Fruit fly (Drosophila melanogaster) whole organism, embryonic: ENCODE results near the gene arm.

Experiments used
- Abd-B ChIP-seq: fragments of 200-800 bp; sonication (Bioruptor generic); optimal IDR thresholded peaks from 2 replicates; lab custom pipeline; 2018; ENCODE audit warnings: missing biosample characterization, mild to moderate bottlenecking, missing genetic modification characterization, moderate library complexity
- CG11695 ChIP-seq: fragments of 200-800 bp; sonication (Bioruptor generic); IDR thresholded peaks from 3 replicates; pipeline ENCODE4 v1.3.6; 2022; ENCODE audit warnings: missing biosample characterization, missing genetic modification characterization
- CG12299 ChIP-seq: fragments of 200-800 bp; sonication (Bioruptor generic); optimal IDR thresholded peaks from 2 replicates; lab custom pipeline; 2018; ENCODE audit warnings: missing biosample characterization, mild to moderate bottlenecking, missing genetic modification characterization
- CG14050 ChIP-seq: fragments of 200-800 bp; sonication (Bioruptor generic); IDR thresholded peaks from 3 replicates; pipeline ENCODE4 v1.3.6; 2022; ENCODE audit warnings: missing biosample characterization, missing genetic modification characterization
- CG15269 ChIP-seq: fragments of 200-800 bp; sonication (Bioruptor generic); optimal IDR thresholded peaks from 2 replicates; lab custom pipeline; 2018; ENCODE audit warnings: missing biosample characterization, mild to moderate bottlenecking, missing genetic modification characterization, moderate library complexity
- CG15601 ChIP-seq: fragments of 200-800 bp; sonication (Bioruptor generic); optimal IDR thresholded peaks from 3 replicates; lab custom pipeline; 2019; ENCODE audit warnings: missing biosample characterization, mild to moderate bottlenecking, missing genetic modification characterization, moderate library complexity
- CG17328 ChIP-seq: fragments of 200-800 bp; sonication (Bioruptor generic); IDR thresholded peaks from 2 replicates; pipeline ENCODE4 v1.3.6; 2022; ENCODE audit warnings: missing biosample characterization, missing genetic modification characterization
- CG17359 ChIP-seq: fragments of 200-800 bp; sonication (Bioruptor generic); optimal IDR thresholded peaks from 3 replicates; lab custom pipeline; 2018; ENCODE audit warnings: missing biosample characterization, mild to moderate bottlenecking, missing genetic modification characterization, moderate library complexity
- CG2875 ChIP-seq: fragments of 200-800 bp; sonication (Bioruptor generic); optimal IDR thresholded peaks from 2 replicates; lab custom pipeline; 2017; ENCODE audit warnings: missing biosample characterization, mild to moderate bottlenecking, missing genetic modification characterization, missing genetic modification reagents
- CG32772 ChIP-seq: fragments of 200-800 bp; sonication (Bioruptor generic); IDR thresholded peaks from 2 replicates; pipeline ENCODE4 v1.3.6; 2022; ENCODE audit warnings: missing biosample characterization, missing genetic modification characterization
- CG3995 ChIP-seq: fragments of 200-800 bp; sonication (Bioruptor generic); optimal IDR thresholded peaks from 3 replicates; lab custom pipeline; 2016; ENCODE audit warnings: missing biosample characterization, missing genetic modification characterization
- CG4424 ChIP-seq: fragments of 200-800 bp; sonication (Bioruptor generic); optimal IDR thresholded peaks from 3 replicates; lab custom pipeline; 2016; ENCODE audit warnings: missing biosample characterization, missing genetic modification characterization
- CG6813 ChIP-seq: fragments of 200-800 bp; sonication (Bioruptor generic); optimal IDR thresholded peaks from 2 replicates; lab custom pipeline; 2017; ENCODE audit warnings: missing biosample characterization, missing genetic modification characterization, mild to moderate bottlenecking, moderate library complexity, missing genetic modification reagents
- CG9727 ChIP-seq: fragments of 200-800 bp; sonication (Bioruptor generic); optimal IDR thresholded peaks from 3 replicates; lab custom pipeline; 2017; ENCODE audit warnings: missing biosample characterization, mild to moderate bottlenecking, missing genetic modification characterization
- CG9932 ChIP-seq: fragments of 200-800 bp; sonication (Bioruptor generic); IDR thresholded peaks from 2 replicates; pipeline ENCODE4 v1.3.6; 2022; ENCODE audit warnings: missing biosample characterization, missing genetic modification characterization
- Dll ChIP-seq: fragments of 200-800 bp; sonication (Bioruptor generic); IDR thresholded peaks from 4 replicates; pipeline ENCODE4 v1.3.6; 2022; ENCODE audit warnings: missing biosample characterization, missing genetic modification characterization; ENCODE audit not compliant: partially characterized antibody
- E2f1 ChIP-seq: fragments of 200-800 bp; sonication (Bioruptor generic); IDR thresholded peaks from 2 replicates; pipeline ENCODE4 v1.3.6; 2022; ENCODE audit warnings: missing biosample characterization, missing genetic modification characterization
- Gsc ChIP-seq: fragments of 200-800 bp; sonication (Bioruptor generic); IDR thresholded peaks from 2 replicates; pipeline ENCODE4 v1.3.6; 2022; ENCODE audit warnings: missing biosample characterization, missing genetic modification characterization
- H2.0 ChIP-seq: fragments of 200-800 bp; sonication (Bioruptor generic); IDR thresholded peaks from 2 replicates; pipeline ENCODE4 v1.3.6; 2022; ENCODE audit warnings: missing biosample characterization, missing genetic modification characterization
- Jarid2 ChIP-seq: fragments of 200-800 bp; sonication (Bioruptor generic); optimal IDR thresholded peaks from 3 replicates; lab custom pipeline; 2017; ENCODE audit warnings: mild to moderate bottlenecking, missing biosample characterization, missing genetic modification reagents, missing genetic modification characterization
- Kr ChIP-seq: fragments of 200-800 bp; sonication (Bioruptor generic); optimal IDR thresholded peaks from 2 replicates; lab custom pipeline; 2017; ENCODE audit warnings: missing biosample characterization, mild to moderate bottlenecking, missing genetic modification characterization
- Nf-YB ChIP-seq: fragments of 200-800 bp; sonication (Bioruptor generic); optimal IDR thresholded peaks from 3 replicates; lab custom pipeline; 2019; ENCODE audit warnings: missing biosample characterization, mild to moderate bottlenecking, missing genetic modification characterization, moderate library complexity
- Oli ChIP-seq: fragments of 200-800 bp; sonication (Bioruptor generic); optimal IDR thresholded peaks from 2 replicates; lab custom pipeline; 2018; ENCODE audit warnings: missing biosample characterization, mild to moderate bottlenecking, missing genetic modification characterization, moderate library complexity
- Sry-δ ChIP-seq: fragments of 200-800 bp; sonication (Bioruptor generic); optimal IDR thresholded peaks from 2 replicates; lab custom pipeline; 2016; ENCODE audit warnings: missing biosample characterization, missing genetic modification characterization
- Stat92E ChIP-seq, 3 experiments: fragments of >200 bp in 2 of 3; fragments of 200-800 bp in 1 of 3; sonication (Bioruptor generic) in 1 of 3; optimal IDR thresholded peaks; 2 replicates each; lab custom pipeline; 2017 to 2019; ENCODE audit warnings: missing biosample characterization in 3 of 3, missing genetic modification characterization in 3 of 3, mild to moderate bottlenecking in 1 of 3, moderate library complexity in 1 of 3
- bsh ChIP-seq, 2 experiments: fragments of 200-800 bp; sonication (Bioruptor generic); optimal IDR thresholded peaks; 2 replicates each; lab custom pipeline; 2017 to 2018; ENCODE audit warnings: mild to moderate bottlenecking in 2 of 2, missing biosample characterization in 2 of 2, missing genetic modification characterization in 2 of 2, moderate library complexity in 1 of 2
- crp ChIP-seq, 2 experiments: fragments of 200-800 bp; sonication (Bioruptor generic); optimal IDR thresholded peaks; 2 replicates in 1 of 2; 3 replicates in 1 of 2; lab custom pipeline; 2017; ENCODE audit warnings: missing biosample characterization in 2 of 2, missing genetic modification characterization in 2 of 2, mild to moderate bottlenecking in 1 of 2, moderate library complexity in 1 of 2
- dmrt11E ChIP-seq: fragments of 200-800 bp; sonication (Bioruptor generic); optimal IDR thresholded peaks from 3 replicates; lab custom pipeline; 2018; ENCODE audit warnings: missing biosample characterization, mild to moderate bottlenecking, missing genetic modification characterization, moderate library complexity
- emc ChIP-seq: fragments of 200-800 bp; sonication (Bioruptor generic); optimal IDR thresholded peaks from 2 replicates; lab custom pipeline; 2016; ENCODE audit warnings: missing biosample characterization, missing genetic modification characterization
- gem ChIP-seq: fragments of 200-800 bp; sonication (Bioruptor generic); optimal IDR thresholded peaks from 2 replicates; lab custom pipeline; 2019; ENCODE audit warnings: missing biosample characterization, mild to moderate bottlenecking, missing genetic modification characterization, moderate library complexity
- h ChIP-seq: fragments of >200 bp; optimal IDR thresholded peaks from 2 replicates; lab custom pipeline; 2017
- ham ChIP-seq: fragments of 200-800 bp; sonication (Bioruptor generic); IDR thresholded peaks from 2 replicates; pipeline ENCODE4 v1.3.6; 2022; ENCODE audit warnings: missing biosample characterization, missing genetic modification characterization
- hkb ChIP-seq, 2 experiments: fragments of 200-800 bp in 1 of 2; fragments of >200 bp in 1 of 2; sonication (Bioruptor generic) in 1 of 2; IDR thresholded peaks in 1 of 2; optimal IDR thresholded peaks in 1 of 2; 2 replicates each; pipeline versions ENCODE4 v1.3.6 to Lab custom; 2017 to 2022; ENCODE audit warnings: missing biosample characterization in 1 of 2, missing genetic modification characterization in 1 of 2
- jigr1 ChIP-seq: fragments of 200-800 bp; sonication (Bioruptor generic); IDR thresholded peaks from 3 replicates; pipeline ENCODE4 v1.3.6; 2022; ENCODE audit warnings: missing biosample characterization, missing genetic modification characterization
- lov ChIP-seq, 2 experiments: fragments of 200-800 bp in 1 of 2; fragments of >200 bp in 1 of 2; sonication (Bioruptor generic) in 1 of 2; IDR thresholded peaks in 1 of 2; optimal IDR thresholded peaks in 1 of 2; 2 replicates in 1 of 2; 3 replicates in 1 of 2; pipeline versions ENCODE4 v1.3.6 to Lab custom; 2017 to 2022; ENCODE audit warnings: missing biosample characterization in 1 of 2, missing genetic modification characterization in 1 of 2
- nerfin-1 ChIP-seq: fragments of 200-800 bp; sonication (Bioruptor generic); optimal IDR thresholded peaks from 3 replicates; lab custom pipeline; 2019; ENCODE audit warnings: missing biosample characterization, mild to moderate bottlenecking, missing genetic modification characterization, moderate library complexity
- onecut ChIP-seq: fragments of 200-800 bp; sonication (Bioruptor generic); IDR thresholded peaks from 2 replicates; pipeline ENCODE4 v1.3.6; 2022; ENCODE audit warnings: missing biosample characterization, missing genetic modification characterization
- pan ChIP-seq, 4 experiments: fragments of >200 bp in 3 of 4; fragments of 200-800 bp in 1 of 4; sonication (Bioruptor generic) in 1 of 4; optimal IDR thresholded peaks in 3 of 4; IDR thresholded peaks in 1 of 4; 2 replicates each; pipeline versions ENCODE4 v1.3.6 to Lab custom; 2017 to 2022; ENCODE audit warnings: missing biosample characterization in 2 of 4, missing genetic modification characterization in 2 of 4, mixed read lengths in 1 of 4
- run ChIP-seq: fragments of 200-800 bp; sonication (Bioruptor generic); optimal IDR thresholded peaks from 3 replicates; lab custom pipeline; 2018; ENCODE audit warnings: missing biosample characterization, mild to moderate bottlenecking, missing genetic modification characterization
- sens ChIP-seq: fragments of 200-800 bp; sonication (Bioruptor generic); peaks from one replicate; lab custom pipeline; 2016; ENCODE audit warnings: missing biosample characterization, missing genetic modification characterization
- slou ChIP-seq: fragments of 200-800 bp; sonication (Bioruptor generic); optimal IDR thresholded peaks from 3 replicates; lab custom pipeline; 2016; ENCODE audit warnings: missing biosample characterization, missing genetic modification characterization
- tgo ChIP-seq: fragments of 200-800 bp; sonication (Bioruptor generic); IDR thresholded peaks from 3 replicates; pipeline ENCODE4 v1.3.6; 2022; ENCODE audit warnings: missing biosample characterization, missing genetic modification characterization
- ttk ChIP-seq: fragments of 200-800 bp; sonication (Bioruptor generic); IDR thresholded peaks from 2 replicates; pipeline ENCODE4 v2.1.2; 2022; ENCODE audit warnings: missing biosample characterization, missing genetic modification characterization
- unpg ChIP-seq: fragments of 200-800 bp; sonication (Bioruptor generic); optimal IDR thresholded peaks from 3 replicates; lab custom pipeline; 2018; ENCODE audit warnings: missing biosample characterization, mild to moderate bottlenecking, missing genetic modification characterization, moderate library complexity
- zfh1 ChIP-seq: fragments of 200-800 bp; sonication (Bioruptor generic); IDR thresholded peaks from 3 replicates; pipeline ENCODE4 v1.3.6; 2022; ENCODE audit warnings: missing biosample characterization, missing genetic modification characterization

arm gene

dm6 chrX:1943337-1944244 is 43.1 kb upstream of the arm start (continued):
- TF ChIP-seq CG15601 (tag; lab: Kevin White, UChicago) (peak; percentile 84), gem (tag; lab: Kevin White, UChicago) (peak; percentile 89), Nf-YB (GFP tag; lab: Kevin White, UChicago) (peak; percentile 71), dmrt11E (tag; lab: Kevin White, UChicago) (peak; percentile 77), CG9727 (GFP tag; lab: Kevin White, UChicago) (peak; percentile 72), tgo (GFP tag; lab: Robert Waterston, UW) (no peak), h (lab: Kevin White, UChicago) (no peak), ham (GFP tag; lab: Robert Waterston, UW) (no peak), CG2875 (GFP tag; lab: Kevin White, UChicago) (peak; percentile 66), zfh1 (GFP tag; lab: Robert Waterston, UW) (peak; percentile 46; the same call in 1 of the 3 replicates), Sry-δ (GFP tag; lab: Kevin White, UChicago) (peak; percentile 17), Gsc (GFP tag; lab: Robert Waterston, UW) (peak; percentile 27; the same call in 1 of the 2 replicates), CG9932 (GFP tag; lab: Robert Waterston, UW) (peak; percentile 30; the same call in 1 of the 2 replicates), emc (peak; percentile 36), CG3995 (GFP tag; lab: Kevin White, UChicago) (peak; percentile 21), onecut (GFP tag; lab: Robert Waterston, UW) (peak; percentile 15), crp (GFP tag; optimal IDR thresholded peaks at IDR 0.05; lab: Kevin White, UChicago) (peak in 1 of 2 experiments; percentile 38), sens (peak; percentile 95), CG11695 (GFP tag; lab: Robert Waterston, UW) (0 out of 3 replicates have a peak, but pooled peaks have one; percentile 24), Abd-B (peak; percentile 76), lov (optimal IDR thresholded peaks at IDR 0.05; lab: Kevin White, UChicago) (no peak), lov (GFP tag; IDR thresholded peaks at IDR 0.05; lab: Robert Waterston, UW) (0 out of 3 replicates have a peak, but pooled peaks have one; percentile 21), CG12299 (tag; lab: Kevin White, UChicago) (peak; percentile 63), bsh (GFP tag; optimal IDR thresholded peaks at IDR 0.05; lab: Kevin White, UChicago) (peak in 1 of 2 experiments; percentile 85), Jarid2 (GFP tag; lab: Kevin White, UChicago) (peak; percentile 33), unpg (GFP tag; lab: Kevin White, UChicago) (peak; percentile 72), CG32772 (GFP tag; lab: Robert Waterston, UW) (no peak), nerfin-1 (tag; lab: Kevin White, UChicago) (peak; percentile 73), CG15269 (tag; lab: Kevin White, UChicago) (peak; percentile 56), CG17359 (peak; percentile 65), pan (optimal IDR thresholded peaks at IDR 0.05; lab: Kevin White, UChicago) (no peak), pan (GFP tag; optimal IDR thresholded peaks at IDR 0.05 in 1 of 2, IDR thresholded peaks at IDR 0.05 in 1 of 2) (peak in 1 of 2 experiments; percentile 63), ttk (GFP tag; lab: Robert Waterston, UW) (0 out of 2 replicates have a peak, but pooled peaks have one; percentile 18), CG6813 (GFP tag; lab: Kevin White, UChicago) (peak; percentile 59), CG17328 (GFP tag; lab: Robert Waterston, UW) (peak; percentile 40; the same call in 1 of the 2 replicates), E2f1 (GFP tag; lab: Robert Waterston, UW) (peak; percentile 39; the same call in 1 of the 2 replicates), Oli (tag; lab: Kevin White, UChicago) (peak; percentile 85), H2.0 (GFP tag; lab: Robert Waterston, UW) (peak; percentile 7; the same call in 1 of the 2 replicates), CG14050 (GFP tag; lab: Robert Waterston, UW) (0 out of 3 replicates have a peak, but pooled peaks have one; percentile 10), CG4424 (peak; percentile 61), hkb (optimal IDR thresholded peaks at IDR 0.05; lab: Kevin White, UChicago) (no peak), hkb (GFP tag; IDR thresholded peaks at IDR 0.05; lab: Robert Waterston, UW) (peak; percentile 61), slou (GFP tag; lab: Kevin White, UChicago) (peak; percentile 24), jigr1 (GFP tag; lab: Robert Waterston, UW) (no peak), Kr (GFP tag; lab: Kevin White, UChicago) (peak; percentile 29), run (tag; lab: Kevin White, UChicago) (peak; percentile 69), Stat92E (GFP tag; optimal IDR thresholded peaks at IDR 0.05; lab: Kevin White, UChicago) (no peak), Dll (GFP tag; lab: Robert Waterston, UW) (no peak)
